Worm (Caenorhabditis elegans) whole organism, L3 larva: Measurements from ENCODE around the gene F22B7.9.

Experiments
- nhr-43 ChIP-seq: sonication (generic microtip); optimal IDR thresholded peaks from 2 replicates; lab custom pipeline; 2016; ENCODE audit warnings: mild to moderate bottlenecking, missing genetic modification characterization, missing compliant biosample characterization; ENCODE audit not compliant: poor library complexity, severe bottlenecking
- nhr-76 ChIP-seq: fragments of 150-350 bp; sonication (generic microtip); optimal IDR thresholded peaks from 5 replicates; lab custom pipeline; 2014; ENCODE audit warnings: missing biosample characterization, missing genetic modification characterization
- sea-2 ChIP-seq: fragments of 150-350 bp; sonication (generic microtip); optimal IDR thresholded peaks from 4 replicates; lab custom pipeline; 2014; ENCODE audit warnings: missing biosample characterization, missing genetic modification reagents, missing genetic modification characterization
- unc-62 ChIP-seq: fragments of 150-350 bp; sonication (generic microtip); optimal IDR thresholded peaks from 4 replicates; lab custom pipeline; 2014; ENCODE audit warnings: missing biosample characterization, missing genetic modification reagents, missing genetic modification characterization
- ztf-4 ChIP-seq: fragments of 150-350 bp; optimal IDR thresholded peaks from 2 replicates; lab custom pipeline; 2014; ENCODE audit warnings: missing biosample characterization, missing genetic modification characterization

- TF ChIP-seq ztf-4 (tag; lab: Kevin White, UChicago) = no peak
- no peak for TF ChIP-seq unc-62 (GFP tag; lab: Kevin White, UChicago)
- TF ChIP-seq sea-2 = no peak
- peak; percentile 49 for TF ChIP-seq nhr-43 (tag; lab: Kevin White, UChicago)
- no peak for TF ChIP-seq nhr-76 (tag; lab: Kevin White, UChicago)
Observed at ce11 chrIII:8654400-8654980, 765 bp upstream of the F22B7.9 start.
